Worm (Caenorhabditis elegans) whole organism, young adult: Measurements from ENCODE around the gene hil-7.

Experiments used
- B0019.2 ChIP-seq: fragments of 200-800 bp; sonication (Bioruptor generic); conservative IDR thresholded peaks from 2 replicates; pipeline ENCODE4 v1.3.6; 2022; ENCODE audit warnings: missing genetic modification reagents, missing genetic modification characterization, missing compliant biosample characterization
- F23B12.7 ChIP-seq: sonication (generic microtip); optimal IDR thresholded peaks from 2 replicates; lab custom pipeline; 2017; ENCODE audit warnings: missing genetic modification characterization, mild to moderate bottlenecking, missing compliant biosample characterization, antibody characterized with exemption, moderate library complexity; ENCODE audit not compliant: insufficient read depth
- F37B4.10 ChIP-seq: fragments of 200-800 bp; sonication (Bioruptor generic); IDR thresholded peaks from 2 replicates; pipeline ENCODE4 v1.3.6; 2022; ENCODE audit warnings: missing genetic modification characterization, missing compliant biosample characterization
- F57A8.1 ChIP-seq: fragments of 200-800 bp; sonication (Bioruptor generic); optimal IDR thresholded peaks from 2 replicates; lab custom pipeline; 2018; ENCODE audit warnings: mild to moderate bottlenecking, missing genetic modification characterization, moderate library complexity, missing compliant biosample characterization
- K12H6.12 ChIP-seq: fragments of 200-800 bp; sonication (Bioruptor generic); optimal IDR thresholded peaks from 2 replicates; lab custom pipeline; 2018; ENCODE audit warnings: mild to moderate bottlenecking, missing genetic modification characterization, missing compliant biosample characterization
- Y56A3A.18 ChIP-seq: fragments of 200-800 bp; sonication (Bioruptor generic); IDR thresholded peaks from 2 replicates; pipeline ENCODE4 v1.3.6; 2022; ENCODE audit warnings: missing genetic modification reagents, missing genetic modification characterization, missing compliant biosample characterization
- Y95B8A.8 ChIP-seq: fragments of 200-800 bp; sonication (Bioruptor generic); IDR thresholded peaks from 2 replicates; pipeline ENCODE4 v1.3.6; 2022; ENCODE audit warnings: missing genetic modification reagents, missing genetic modification characterization, missing compliant biosample characterization
- akir-1 ChIP-seq: fragments of 200-800 bp; sonication (Bioruptor generic); optimal IDR thresholded peaks from 2 replicates; lab custom pipeline; 2018; ENCODE audit warnings: mild to moderate bottlenecking, missing genetic modification characterization, moderate library complexity, missing compliant biosample characterization
- aptf-2 ChIP-seq: fragments of 200-800 bp; sonication (Bioruptor generic); conservative IDR thresholded peaks from 2 replicates; pipeline ENCODE4 v1.3.6; 2022; ENCODE audit warnings: missing genetic modification reagents, missing genetic modification characterization, missing compliant biosample characterization
- athp-1 ChIP-seq: sonication (generic microtip); optimal IDR thresholded peaks from 2 replicates; lab custom pipeline; 2017; ENCODE audit warnings: mild to moderate bottlenecking, missing genetic modification characterization, missing compliant biosample characterization
- attf-3 ChIP-seq: fragments of 200-800 bp; sonication (Bioruptor generic); conservative IDR thresholded peaks from 2 replicates; pipeline ENCODE4 v1.3.6; 2022; ENCODE audit warnings: missing genetic modification reagents, missing genetic modification characterization, missing compliant biosample characterization
- attf-5 ChIP-seq: fragments of 200-800 bp; sonication (Bioruptor generic); optimal IDR thresholded peaks from 2 replicates; lab custom pipeline; 2018; ENCODE audit warnings: mild to moderate bottlenecking, missing genetic modification characterization, missing compliant biosample characterization
- cebp-1 ChIP-seq, 2 experiments: fragments of 200-800 bp in 1 of 2; sonication (Bioruptor generic) in 1 of 2; sonication (generic microtip) in 1 of 2; IDR thresholded peaks in 1 of 2; optimal IDR thresholded peaks in 1 of 2; 2 replicates each; pipeline versions ENCODE4 v1.3.6 to Lab custom; 2017 to 2022; ENCODE audit warnings: missing compliant biosample characterization in 2 of 2, missing genetic modification characterization in 2 of 2, mild to moderate bottlenecking in 1 of 2, missing genetic modification reagents in 1 of 2, moderate library complexity in 1 of 2
- ceh-100 ChIP-seq: fragments of 200-800 bp; sonication (Bioruptor generic); IDR thresholded peaks from 2 replicates; pipeline ENCODE4 v1.3.6; 2022; ENCODE audit warnings: missing genetic modification reagents, missing genetic modification characterization, missing compliant biosample characterization
- ceh-40 ChIP-seq: fragments of 200-800 bp; sonication (Bioruptor generic); IDR thresholded peaks from 2 replicates; pipeline ENCODE4 v1.3.6; 2022; ENCODE audit warnings: missing genetic modification characterization, missing compliant biosample characterization
- chd-7 ChIP-seq: sonication (generic microtip); optimal IDR thresholded peaks from 2 replicates; lab custom pipeline; 2016; ENCODE audit warnings: mild to moderate bottlenecking, missing genetic modification characterization, moderate library complexity, missing compliant biosample characterization
- dpff-1 ChIP-seq: sonication (generic microtip); optimal IDR thresholded peaks from 2 replicates; lab custom pipeline; 2017; ENCODE audit warnings: mild to moderate bottlenecking, missing genetic modification characterization, missing compliant biosample characterization
- ekl-4 ChIP-seq: fragments of 200-800 bp; sonication (Bioruptor generic); IDR thresholded peaks from 2 replicates; pipeline ENCODE4 v1.3.6; 2022; ENCODE audit warnings: missing genetic modification reagents, missing genetic modification characterization, missing compliant biosample characterization
- hlh-12 ChIP-seq: sonication (generic microtip); optimal IDR thresholded peaks from 2 replicates; lab custom pipeline; 2016; ENCODE audit warnings: missing genetic modification characterization, missing compliant biosample characterization
- hrde-1 ChIP-seq: sonication (generic microtip); optimal IDR thresholded peaks from 2 replicates; lab custom pipeline; 2016; ENCODE audit warnings: missing genetic modification characterization, mild to moderate bottlenecking, missing compliant biosample characterization, moderate library complexity, missing genotype, missing genetic modification reagents, borderline replicate concordance
- lag-1 ChIP-seq: fragments of 200-800 bp; sonication (Bioruptor generic); IDR thresholded peaks from 2 replicates; pipeline ENCODE4 v1.3.6; 2022; ENCODE audit warnings: missing genetic modification reagents, missing genetic modification characterization, missing compliant biosample characterization
- lin-40 ChIP-seq: sonication (generic microtip); optimal IDR thresholded peaks from 2 replicates; lab custom pipeline; 2016; ENCODE audit warnings: missing genetic modification characterization, mild to moderate bottlenecking, missing compliant biosample characterization, missing genotype, missing genetic modification reagents
- lin-54 ChIP-seq: fragments of 200-800 bp; sonication (Bioruptor generic); optimal IDR thresholded peaks from 2 replicates; lab custom pipeline; 2018; ENCODE audit warnings: mild to moderate bottlenecking, missing genetic modification characterization, missing compliant biosample characterization
- lsl-1 ChIP-seq: fragments of 200-800 bp; sonication (Bioruptor generic); optimal IDR thresholded peaks from 2 replicates; lab custom pipeline; 2018; ENCODE audit warnings: mild to moderate bottlenecking, missing genetic modification characterization, moderate library complexity, missing compliant biosample characterization
- madf-3 ChIP-seq: fragments of 200-800 bp; sonication (Bioruptor generic); IDR thresholded peaks from 2 replicates; pipeline ENCODE4 v1.3.6; 2022; ENCODE audit warnings: missing genetic modification reagents, missing genetic modification characterization, missing compliant biosample characterization
- madf-6 ChIP-seq: fragments of 200-800 bp; sonication (Bioruptor generic); IDR thresholded peaks from 2 replicates; pipeline ENCODE4 v1.3.6; 2022; ENCODE audit warnings: missing genetic modification reagents, missing genetic modification characterization, missing compliant biosample characterization
- mcd-1 ChIP-seq: fragments of 200-800 bp; sonication (Bioruptor generic); IDR thresholded peaks from 2 replicates; pipeline ENCODE4 v1.3.6; 2022; ENCODE audit warnings: missing genetic modification reagents, missing genetic modification characterization, missing compliant biosample characterization
- nhr-80 ChIP-seq: sonication (generic microtip); optimal IDR thresholded peaks from 2 replicates; lab custom pipeline; 2016; ENCODE audit warnings: missing genetic modification characterization, missing compliant biosample characterization
- pha-4 ChIP-seq: fragments of 150-350 bp; sonication (generic microtip); optimal IDR thresholded peaks from 2 replicates; lab custom pipeline; 2014; ENCODE audit warnings: missing biosample characterization, missing genetic modification reagents, missing genetic modification characterization
- repo-1 ChIP-seq: sonication (generic microtip); optimal IDR thresholded peaks from 2 replicates; lab custom pipeline; 2017; ENCODE audit warnings: mild to moderate bottlenecking, missing genetic modification characterization, missing compliant biosample characterization
- snpc-1.1 ChIP-seq: sonication (generic microtip); optimal IDR thresholded peaks from 2 replicates; lab custom pipeline; 2017; ENCODE audit warnings: missing genetic modification characterization, mild to moderate bottlenecking, missing compliant biosample characterization, antibody characterized with exemption, moderate library complexity, missing genotype, missing genetic modification reagents; ENCODE audit not compliant: insufficient read depth
- snpc-1.3 ChIP-seq: sonication (generic microtip); optimal IDR thresholded peaks from 2 replicates; lab custom pipeline; 2017; ENCODE audit warnings: missing genetic modification characterization, mild to moderate bottlenecking, missing compliant biosample characterization, antibody characterized with exemption, moderate library complexity, missing genotype, missing genetic modification reagents; ENCODE audit not compliant: insufficient read depth
- snpc-4 ChIP-seq, 5 experiments: fragments of 150-350 bp in 1 of 5; sonication (generic microtip) in 4 of 5; optimal IDR thresholded peaks; 2 replicates each; lab custom pipeline; 2014 to 2018; ENCODE audit warnings: missing genetic modification characterization in 5 of 5, missing biosample characterization in 3 of 5, antibody characterized with exemption in 2 of 5, mild to moderate bottlenecking in 2 of 5, missing compliant biosample characterization in 2 of 5, missing genotype in 2 of 5, moderate library complexity in 2 of 5, missing genetic modification reagents in 1 of 5
- sptf-2 ChIP-seq: fragments of 200-800 bp; sonication (Bioruptor generic); optimal IDR thresholded peaks from 2 replicates; lab custom pipeline; 2018; ENCODE audit warnings: mild to moderate bottlenecking, missing genetic modification characterization, missing compliant biosample characterization
- tbx-9 ChIP-seq: sonication (generic microtip); optimal IDR thresholded peaks from 2 replicates; lab custom pipeline; 2016; ENCODE audit warnings: borderline replicate concordance, missing genetic modification characterization, inconsistent platforms, missing compliant biosample characterization
- unc-130 ChIP-seq: sonication (generic microtip); optimal IDR thresholded peaks from 2 replicates; lab custom pipeline; 2016; ENCODE audit warnings: missing genetic modification reagents, missing genetic modification characterization, missing compliant biosample characterization
- unc-62 ChIP-seq: fragments of 150-350 bp; optimal IDR thresholded peaks from 2 replicates; lab custom pipeline; 2014; ENCODE audit warnings: missing biosample characterization, missing genetic modification reagents, missing genetic modification characterization
- ztf-25 ChIP-seq: fragments of 200-800 bp; sonication (Bioruptor generic); IDR thresholded peaks from 2 replicates; pipeline ENCODE4 v1.3.6; 2022; ENCODE audit warnings: missing genetic modification reagents, missing genetic modification characterization, missing compliant biosample characterization
- ztf-28 ChIP-seq: fragments of 200-800 bp; sonication (Bioruptor generic); IDR thresholded peaks from 2 replicates; pipeline ENCODE4 v1.3.6; 2022; ENCODE audit warnings: missing genetic modification reagents, missing genetic modification characterization, missing compliant biosample characterization

Gene hil-7

ce11 chrIV:6602376-6602775, 43.7 kb upstream of the hil-7 start, which contains the start of gene F15B10.3 (continued):
- TF ChIP-seq aptf-2 (GFP tag; lab: Robert Waterston, UW) (no peak), ztf-28 (GFP tag; lab: Robert Waterston, UW) (no peak)

- TF ChIP-seq repo-1 (tag; lab: Kevin White, UChicago) (peak; percentile 53), sptf-2 (GFP tag; lab: Kevin White, UChicago) (no peak), chd-7 (tag; lab: Kevin White, UChicago) (peak; percentile 8)
Observed at ce11 chrIV:6603549-6603948, 42.6 kb upstream of the hil-7 start.

ce11 chrIV:6605863-6606262, 40.2 kb upstream of the hil-7 start, which contains the start of gene nstp-2:
Gene nstp-2 (minus strand): TSS chrIV:6606188.
- no peak for TF ChIP-seq lin-40 (tag; lab: Kevin White, UChicago)
- no peak for TF ChIP-seq B0019.2 (GFP tag; lab: Robert Waterston, UW)
- TF ChIP-seq F37B4.10 (GFP tag; lab: Robert Waterston, UW), result no peak
- TF ChIP-seq akir-1 (GFP tag; lab: Kevin White, UChicago), result no peak
- TF ChIP-seq repo-1 (tag; lab: Kevin White, UChicago), result no peak
- TF ChIP-seq tbx-9, result no peak
- no peak for TF ChIP-seq ceh-100
- TF ChIP-seq unc-130 (GFP tag; lab: Kevin White, UChicago), result no peak
- TF ChIP-seq ekl-4, result no peak
- no peak for TF ChIP-seq hrde-1 (tag; lab: Kevin White, UChicago)
- TF ChIP-seq lin-54, result no peak
- no peak for TF ChIP-seq dpff-1 (tag; lab: Kevin White, UChicago)
- TF ChIP-seq nhr-80 (tag; lab: Kevin White, UChicago), result no peak

ce11 chrIV:6606587-6606986, 39.5 kb upstream of the hil-7 start:
- TF ChIP-seq madf-3 (GFP tag; lab: Robert Waterston, UW), result no peak
- TF ChIP-seq lin-40 (tag; lab: Kevin White, UChicago), result no peak
- no peak for TF ChIP-seq ztf-25
- TF ChIP-seq K12H6.12 (tag; lab: Kevin White, UChicago), result no peak
- no peak for TF ChIP-seq madf-6 (GFP tag; lab: Robert Waterston, UW)
- TF ChIP-seq cebp-1 (GFP tag; IDR thresholded peaks at IDR 0.05; lab: Robert Waterston, UW), result no peak
- peak; percentile 5 for TF ChIP-seq cebp-1 (tag; optimal IDR thresholded peaks at IDR 0.05; lab: Kevin White, UChicago)

ce11 chrIV:6607059-6607458, 39.1 kb upstream of the hil-7 start:
- TF ChIP-seq Y56A3A.18 (no peak), nhr-80 (tag; lab: Kevin White, UChicago) (peak; percentile 6)

- TF ChIP-seq attf-3 (GFP tag; lab: Robert Waterston, UW) (no peak), unc-62 (GFP tag; lab: Kevin White, UChicago) (no peak), athp-1 (tag; lab: Kevin White, UChicago) (no peak), F57A8.1 (GFP tag; lab: Kevin White, UChicago) (no peak), hlh-12 (no peak), lag-1 (GFP tag; lab: Robert Waterston, UW) (no peak), F23B12.7 (peak; percentile 16), Y95B8A.8 (GFP tag; lab: Robert Waterston, UW) (no peak), attf-5 (peak; percentile 27), snpc-1.3 (tag; lab: Kevin White, UChicago) (no peak), mcd-1 (GFP tag; lab: Robert Waterston, UW) (peak; percentile 51; the same call in 1 of the 2 replicates), ceh-40 (GFP tag; lab: Robert Waterston, UW) (no peak), lsl-1 (peak; percentile 32), snpc-4 (GFP tag; optimal IDR thresholded peaks at IDR 0.05; lab: Kevin White, UChicago) (no peak), snpc-4 (tag; optimal IDR thresholded peaks at IDR 0.05; lab: Kevin White, UChicago) (peak in 3 of 4 experiments; percentile 67 to 82 (median 74)), madf-6 (GFP tag; lab: Robert Waterston, UW) (peak; percentile 31; the same call in 1 of the 2 replicates), snpc-1.1 (tag; lab: Kevin White, UChicago) (no peak), pha-4 (tag; lab: Kevin White, UChicago) (no peak)
Observed at ce11 chrIV:6613296-6613695, 32.8 kb upstream of the hil-7 start, which contains the start of gene drh-1. Gene drh-1 (minus strand): TSS chrIV:6613353.
